Fruit fly (Drosophila melanogaster) whole organism, embryonic: ENCODE results near the gene orion.
A peak's percentile ranks its signal among the peaks of the same experiment; 100 is the strongest.

Experiments
- Atf6 ChIP-seq: fragments of 200-800 bp; sonication (Bioruptor generic); IDR thresholded peaks from 2 replicates; pipeline ENCODE4 v1.3.6; 2022; ENCODE audit warnings: missing biosample characterization, missing genetic modification characterization
- BtbVII ChIP-seq: fragments of 200-800 bp; sonication (Bioruptor generic); optimal IDR thresholded peaks from 3 replicates; lab custom pipeline; 2017; ENCODE audit warnings: missing biosample characterization, mild to moderate bottlenecking, missing genetic modification characterization
- CG10147 ChIP-seq: fragments of 200-800 bp; sonication (Bioruptor generic); optimal IDR thresholded peaks from 2 replicates; lab custom pipeline; 2019; ENCODE audit warnings: missing biosample characterization, mild to moderate bottlenecking, missing genetic modification characterization, moderate library complexity
- CG11398 ChIP-seq: fragments of 200-800 bp; sonication (Bioruptor generic); optimal IDR thresholded peaks from 2 replicates; lab custom pipeline; 2016; ENCODE audit warnings: missing biosample characterization, missing genetic modification characterization
- CG13296 ChIP-seq: fragments of 200-800 bp; sonication (Bioruptor generic); optimal IDR thresholded peaks from 3 replicates; lab custom pipeline; 2018; ENCODE audit warnings: missing biosample characterization, mild to moderate bottlenecking, missing genetic modification characterization
- CG15011 ChIP-seq: fragments of 200-800 bp; sonication (Bioruptor generic); optimal IDR thresholded peaks from 3 replicates; lab custom pipeline; 2018; ENCODE audit warnings: missing biosample characterization, mild to moderate bottlenecking, missing genetic modification characterization
- CG15269 ChIP-seq: fragments of 200-800 bp; sonication (Bioruptor generic); optimal IDR thresholded peaks from 2 replicates; lab custom pipeline; 2018; ENCODE audit warnings: missing biosample characterization, mild to moderate bottlenecking, missing genetic modification characterization, moderate library complexity
- CG17912 ChIP-seq: fragments of 200-800 bp; sonication (Bioruptor generic); optimal IDR thresholded peaks from 2 replicates; lab custom pipeline; 2018; ENCODE audit warnings: missing biosample characterization, mild to moderate bottlenecking, missing genetic modification characterization
- CG18476 ChIP-seq: fragments of 200-800 bp; sonication (Bioruptor generic); optimal IDR thresholded peaks from 2 replicates; lab custom pipeline; 2016; ENCODE audit warnings: missing biosample characterization, mild to moderate bottlenecking, missing genetic modification characterization
- CG18619 ChIP-seq: fragments of 200-800 bp; sonication (Bioruptor generic); optimal IDR thresholded peaks from 3 replicates; lab custom pipeline; 2017; ENCODE audit warnings: missing biosample characterization, mild to moderate bottlenecking, missing genetic modification characterization
- CG2129 ChIP-seq: fragments of 200-800 bp; sonication (Bioruptor generic); IDR thresholded peaks from 2 replicates; pipeline ENCODE4 v1.3.6; 2022; ENCODE audit warnings: missing biosample characterization, missing genetic modification characterization; ENCODE audit not compliant: partially characterized antibody
- CG31365 ChIP-seq: fragments of 200-800 bp; sonication (Bioruptor generic); optimal IDR thresholded peaks from 2 replicates; lab custom pipeline; 2018; ENCODE audit warnings: missing biosample characterization, mild to moderate bottlenecking, missing genetic modification characterization
- CG32532 ChIP-seq: fragments of 200-800 bp; sonication (Bioruptor generic); IDR thresholded peaks from 2 replicates; pipeline ENCODE4 v1.3.6; 2022; ENCODE audit warnings: missing biosample characterization, missing genetic modification characterization
- CG32767 ChIP-seq: fragments of 200-800 bp; sonication (Bioruptor generic); IDR thresholded peaks from 2 replicates; pipeline ENCODE4 v1.3.6; 2022; ENCODE audit warnings: missing biosample characterization, missing genetic modification characterization
- CG3838 ChIP-seq: fragments of 200-800 bp; sonication (Bioruptor generic); optimal IDR thresholded peaks from 3 replicates; lab custom pipeline; 2016; ENCODE audit warnings: missing biosample characterization, missing genetic modification characterization
- CG4404 ChIP-seq: fragments of 200-800 bp; sonication (Bioruptor generic); IDR thresholded peaks from 2 replicates; pipeline ENCODE4 v1.3.6; 2022; ENCODE audit warnings: missing biosample characterization, missing genetic modification characterization
- CG8924 ChIP-seq: fragments of 200-800 bp; optimal IDR thresholded peaks from 3 replicates; lab custom pipeline; 2019; ENCODE audit warnings: missing biosample characterization, mild to moderate bottlenecking, missing genetic modification characterization, moderate library complexity
- CG9215 ChIP-seq: fragments of 200-800 bp; sonication (Bioruptor generic); IDR thresholded peaks from 2 replicates; pipeline ENCODE4 v1.3.6; 2022; ENCODE audit warnings: missing biosample characterization, missing genetic modification characterization
- CG9797 ChIP-seq: fragments of 200-800 bp; sonication (Bioruptor generic); optimal IDR thresholded peaks from 3 replicates; lab custom pipeline; 2018; ENCODE audit warnings: missing biosample characterization, mild to moderate bottlenecking, missing genetic modification characterization
- CrebB ChIP-seq: fragments of 200-800 bp; sonication (Bioruptor generic); optimal IDR thresholded peaks from 3 replicates; lab custom pipeline; 2018; ENCODE audit warnings: missing biosample characterization, mild to moderate bottlenecking, missing genetic modification characterization
- D ChIP-seq, 2 experiments: fragments of 200-800 bp in 1 of 2; fragments of >200 bp in 1 of 2; sonication (Bioruptor generic) in 1 of 2; optimal IDR thresholded peaks; 2 replicates in 1 of 2; 3 replicates in 1 of 2; lab custom pipeline; 2017; ENCODE audit warnings: mild to moderate bottlenecking in 1 of 2, missing biosample characterization in 1 of 2, missing genetic modification characterization in 1 of 2, missing genetic modification reagents in 1 of 2
- Dbx ChIP-seq: fragments of 200-800 bp; sonication (Bioruptor generic); IDR thresholded peaks from 3 replicates; pipeline ENCODE4 v1.3.6; 2022; ENCODE audit warnings: missing biosample characterization, missing genetic modification characterization
- Doc3 ChIP-seq: fragments of 200-800 bp; sonication (Bioruptor generic); IDR thresholded peaks from 3 replicates; pipeline ENCODE4 v1.3.6; 2022; ENCODE audit warnings: missing biosample characterization, missing genetic modification characterization; ENCODE audit not compliant: partially characterized antibody
- Dp ChIP-seq: fragments of 200-800 bp; sonication (Bioruptor generic); optimal IDR thresholded peaks from 2 replicates; lab custom pipeline; 2018; ENCODE audit warnings: missing biosample characterization, mild to moderate bottlenecking, missing genetic modification characterization, moderate library complexity
- HHEX ChIP-seq: fragments of 200-800 bp; sonication (Bioruptor generic); optimal IDR thresholded peaks from 3 replicates; lab custom pipeline; 2017; ENCODE audit warnings: missing biosample characterization, mild to moderate bottlenecking, missing genetic modification characterization, missing genetic modification reagents
- HLH3B ChIP-seq: fragments of 200-800 bp; sonication (Bioruptor generic); IDR thresholded peaks from 2 replicates; pipeline ENCODE4 v1.3.6; 2022; ENCODE audit warnings: missing biosample characterization, missing genetic modification characterization
- Hr39 ChIP-seq: fragments of >200 bp; optimal IDR thresholded peaks from 2 replicates; lab custom pipeline; 2017
- Max ChIP-seq: fragments of 200-800 bp; sonication (Bioruptor generic); optimal IDR thresholded peaks from 2 replicates; lab custom pipeline; 2016; ENCODE audit warnings: missing biosample characterization, mild to moderate bottlenecking, missing genetic modification characterization
- PHDP ChIP-seq: fragments of 200-800 bp; sonication (Bioruptor generic); optimal IDR thresholded peaks from 3 replicates; lab custom pipeline; 2018; ENCODE audit warnings: missing biosample characterization, mild to moderate bottlenecking, missing genetic modification characterization, moderate library complexity
- Sox100B ChIP-seq: fragments of 200-800 bp; sonication (Bioruptor generic); optimal IDR thresholded peaks from 3 replicates; lab custom pipeline; 2018; ENCODE audit warnings: missing biosample characterization, mild to moderate bottlenecking, missing genetic modification characterization
- Sry-δ ChIP-seq: fragments of 200-800 bp; sonication (Bioruptor generic); optimal IDR thresholded peaks from 2 replicates; lab custom pipeline; 2016; ENCODE audit warnings: missing biosample characterization, missing genetic modification characterization
- Ssrp ChIP-seq: fragments of 200-800 bp; sonication (Bioruptor generic); optimal IDR thresholded peaks from 2 replicates; lab custom pipeline; 2018; ENCODE audit warnings: missing biosample characterization, mild to moderate bottlenecking, missing genetic modification characterization, moderate library complexity
- Xbp1 ChIP-seq: fragments of 200-800 bp; sonication (Bioruptor generic); optimal IDR thresholded peaks from 3 replicates; lab custom pipeline; 2016; ENCODE audit warnings: missing biosample characterization, mild to moderate bottlenecking, missing genetic modification characterization
- ara ChIP-seq: fragments of 200-800 bp; sonication (Bioruptor generic); IDR thresholded peaks from 2 replicates; pipeline ENCODE4 v1.3.6; 2022; ENCODE audit warnings: missing biosample characterization, missing genetic modification characterization
- bab2 ChIP-seq: fragments of 200-800 bp; sonication (Bioruptor generic); optimal IDR thresholded peaks from 2 replicates; lab custom pipeline; 2016; ENCODE audit warnings: missing biosample characterization, missing genetic modification characterization
- bbx ChIP-seq: fragments of 200-800 bp; sonication (Bioruptor generic); IDR thresholded peaks from 2 replicates; pipeline ENCODE4 v1.3.6; 2022; ENCODE audit warnings: missing biosample characterization, missing genetic modification characterization; ENCODE audit not compliant: partially characterized antibody
- bcd ChIP-seq: fragments of 200-800 bp; sonication (Bioruptor generic); optimal IDR thresholded peaks from 2 replicates; lab custom pipeline; 2017; ENCODE audit warnings: missing biosample characterization, mild to moderate bottlenecking, missing genetic modification characterization
- corto ChIP-seq: fragments of 200-800 bp; sonication (Bioruptor generic); optimal IDR thresholded peaks from 2 replicates; lab custom pipeline; 2016; ENCODE audit warnings: missing biosample characterization, mild to moderate bottlenecking, missing genetic modification characterization, moderate library complexity
- crp ChIP-seq, 2 experiments: fragments of 200-800 bp; sonication (Bioruptor generic); optimal IDR thresholded peaks; 2 replicates in 1 of 2; 3 replicates in 1 of 2; lab custom pipeline; 2017; ENCODE audit warnings: missing biosample characterization in 2 of 2, missing genetic modification characterization in 2 of 2, mild to moderate bottlenecking in 1 of 2, moderate library complexity in 1 of 2
- cwo ChIP-seq: fragments of 200-800 bp; sonication (Bioruptor generic); optimal IDR thresholded peaks from 3 replicates; lab custom pipeline; 2017; ENCODE audit warnings: missing biosample characterization, missing genetic modification characterization, mild to moderate bottlenecking, moderate library complexity, missing genetic modification reagents
- dan ChIP-seq: fragments of 200-800 bp; sonication (Bioruptor generic); IDR thresholded peaks from 2 replicates; pipeline ENCODE4 v1.3.6; 2022; ENCODE audit warnings: missing biosample characterization, missing genetic modification characterization
- hkb ChIP-seq, 2 experiments: fragments of 200-800 bp in 1 of 2; fragments of >200 bp in 1 of 2; sonication (Bioruptor generic) in 1 of 2; IDR thresholded peaks in 1 of 2; optimal IDR thresholded peaks in 1 of 2; 2 replicates each; pipeline versions ENCODE4 v1.3.6 to Lab custom; 2017 to 2022; ENCODE audit warnings: missing biosample characterization in 1 of 2, missing genetic modification characterization in 1 of 2
- nerfin-1 ChIP-seq: fragments of 200-800 bp; sonication (Bioruptor generic); optimal IDR thresholded peaks from 3 replicates; lab custom pipeline; 2019; ENCODE audit warnings: missing biosample characterization, mild to moderate bottlenecking, missing genetic modification characterization, moderate library complexity
- oc ChIP-seq: fragments of 200-800 bp; sonication (Bioruptor generic); optimal IDR thresholded peaks from 2 replicates; lab custom pipeline; 2018; ENCODE audit warnings: missing biosample characterization, mild to moderate bottlenecking, missing genetic modification characterization, moderate library complexity
- pzg ChIP-seq: fragments of 200-800 bp; sonication (Bioruptor generic); optimal IDR thresholded peaks from 3 replicates; lab custom pipeline; 2018; ENCODE audit warnings: missing biosample characterization, mild to moderate bottlenecking, missing genetic modification characterization, moderate library complexity
- ranshi ChIP-seq: fragments of 200-800 bp; sonication (Bioruptor generic); IDR thresholded peaks from 2 replicates; pipeline ENCODE4 v1.3.6; 2022; ENCODE audit warnings: missing biosample characterization, missing genetic modification characterization
- unc-4 ChIP-seq: fragments of 200-800 bp; sonication (Bioruptor generic); IDR thresholded peaks from 2 replicates; pipeline ENCODE4 v1.3.6; 2022; ENCODE audit warnings: missing biosample characterization, missing genetic modification characterization; ENCODE audit not compliant: partially characterized antibody
- z ChIP-seq: fragments of 200-800 bp; sonication (Bioruptor generic); IDR thresholded peaks from 3 replicates; pipeline ENCODE4 v1.3.6; 2022; ENCODE audit warnings: missing biosample characterization, missing genetic modification characterization

orion gene

DNA sequence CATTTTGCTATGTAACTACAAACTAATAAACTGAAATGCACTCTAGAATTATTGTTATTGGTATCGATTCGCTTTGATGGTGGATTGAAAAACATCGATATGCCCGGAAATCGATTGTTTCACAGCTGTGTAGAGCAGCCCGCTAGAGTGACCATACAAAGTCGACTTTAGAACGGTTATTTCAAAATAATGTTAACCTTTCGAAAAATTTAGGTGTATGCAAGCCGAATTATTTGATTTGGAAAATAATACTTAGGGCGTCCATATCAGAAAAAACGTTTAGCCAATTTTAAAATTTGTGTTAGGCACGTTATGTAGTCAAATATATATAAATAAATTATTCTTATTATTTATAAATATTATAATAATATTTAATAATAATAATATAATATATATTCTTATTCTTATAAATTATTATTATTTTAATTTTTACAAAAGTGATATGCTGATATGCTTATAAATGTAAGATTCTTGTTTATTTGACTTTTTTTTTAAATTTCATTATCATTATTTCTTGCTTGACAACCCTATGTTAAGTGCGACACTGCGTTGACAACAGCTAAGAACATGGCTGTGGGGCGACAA, 21.6 kb upstream of the orion start, which contains the start of gene sws (continued):
- TF ChIP-seq CG17912 (GFP tag; lab: Kevin White, UChicago), result no peak
- TF ChIP-seq Atf6, result no peak
- TF ChIP-seq CG15269 (tag; lab: Kevin White, UChicago), result peak; percentile 48
- peak; percentile 2 for TF ChIP-seq cwo (GFP tag; lab: Kevin White, UChicago)
- TF ChIP-seq CG32767 (GFP tag; lab: Robert Waterston, UW), result no peak
- TF ChIP-seq Sox100B (GFP tag; lab: Kevin White, UChicago), result peak; percentile 40
- peak; percentile 29 for TF ChIP-seq CG18619 (GFP tag; lab: Kevin White, UChicago)
- TF ChIP-seq CG32532, result no peak
- TF ChIP-seq HLH3B (GFP tag; lab: Robert Waterston, UW), result no peak
- peak; percentile 38; the same call in 1 of the 3 replicates for TF ChIP-seq Dbx (GFP tag; lab: Robert Waterston, UW)
- no peak for TF ChIP-seq ara
- peak; percentile 30 for TF ChIP-seq CG13296
- no peak for TF ChIP-seq Max (GFP tag; lab: Kevin White, UChicago)
- TF ChIP-seq Xbp1 (GFP tag; lab: Kevin White, UChicago), result peak; percentile 43
- no peak for TF ChIP-seq nerfin-1
- TF ChIP-seq dan (GFP tag; lab: Robert Waterston, UW), result no peak
- TF ChIP-seq ranshi (GFP tag; lab: Robert Waterston, UW), result peak; percentile 42; the same call in 1 of the 2 replicates
- TF ChIP-seq unc-4 (GFP tag; lab: Robert Waterston, UW), result peak; percentile 68
- peak; percentile 53 for TF ChIP-seq Dp (GFP tag; lab: Kevin White, UChicago)
- TF ChIP-seq CG9797 (GFP tag; lab: Kevin White, UChicago), result peak; percentile 14
- peak; percentile 51 for TF ChIP-seq pzg (GFP tag; lab: Kevin White, UChicago)
- no peak for TF ChIP-seq CG9215 (GFP tag; lab: Robert Waterston, UW)
- peak; percentile 5 for TF ChIP-seq CG10147 (GFP tag; lab: Kevin White, UChicago)
- TF ChIP-seq CG3838 (GFP tag; lab: Kevin White, UChicago), result no peak
- TF ChIP-seq Ssrp (tag; lab: Kevin White, UChicago), result peak; percentile 37
- no peak for TF ChIP-seq CG4404
- TF ChIP-seq CG18476, result no peak
- no peak for TF ChIP-seq bab2 (GFP tag; lab: Kevin White, UChicago)
- 0 out of 2 replicates have a peak, but pooled peaks have one; percentile 30 for TF ChIP-seq CG2129 (GFP tag; lab: Robert Waterston, UW)
- TF ChIP-seq CG31365 (tag; lab: Kevin White, UChicago), result no peak
- TF ChIP-seq CG11398 (GFP tag; lab: Kevin White, UChicago), result no peak
- peak; percentile 53 for TF ChIP-seq PHDP (tag; lab: Kevin White, UChicago)
- no peak for TF ChIP-seq corto (GFP tag; lab: Kevin White, UChicago)
- TF ChIP-seq Doc3 (GFP tag; lab: Robert Waterston, UW), result peak; percentile 71
- TF ChIP-seq Sry-δ (GFP tag; lab: Kevin White, UChicago), result peak; percentile 57
- TF ChIP-seq HHEX (GFP tag; lab: Kevin White, UChicago), result peak; percentile 38
- TF ChIP-seq bbx (GFP tag; lab: Robert Waterston, UW), result peak; percentile 70
- TF ChIP-seq oc (tag; lab: Kevin White, UChicago), result no peak
- peak; percentile 8 for TF ChIP-seq BtbVII (GFP tag; lab: Kevin White, UChicago)
- TF ChIP-seq CG8924, result peak; percentile 45
- no peak for TF ChIP-seq z (GFP tag; lab: Robert Waterston, UW)
- no peak for TF ChIP-seq CrebB (tag; lab: Kevin White, UChicago)
- no peak for TF ChIP-seq Hr39
- no peak for TF ChIP-seq CG15011 (GFP tag; lab: Kevin White, UChicago)
- no peak for TF ChIP-seq D (optimal IDR thresholded peaks at IDR 0.05; lab: Kevin White, UChicago)
- no peak for TF ChIP-seq D (GFP tag; optimal IDR thresholded peaks at IDR 0.05; lab: Kevin White, UChicago)
- no peak for TF ChIP-seq hkb (optimal IDR thresholded peaks at IDR 0.05; lab: Kevin White, UChicago)
- TF ChIP-seq hkb (GFP tag; IDR thresholded peaks at IDR 0.05; lab: Robert Waterston, UW), result no peak
- peak in 1 of 2 experiments; percentile 80 for TF ChIP-seq crp (GFP tag; optimal IDR thresholded peaks at IDR 0.05; lab: Kevin White, UChicago)
- TF ChIP-seq bcd (GFP tag; lab: Kevin White, UChicago), result peak; percentile 50
